Worm (Caenorhabditis elegans) whole organism, L2 larva: Measurements from ENCODE around the gene D2062.5.
"Not testable (repeated sequence)": the region's sequence is repeated elsewhere in the genome, so short reads cannot be mapped to it uniquely, and the experiment has no call there.

Experiments used
- C34F6.9 ChIP-seq: fragments of 150-350 bp; optimal IDR thresholded peaks from 2 replicates; lab custom pipeline; 2014; ENCODE audit warnings: missing biosample characterization, missing genetic modification characterization
- F13H6.1 ChIP-seq: sonication (generic microtip); optimal IDR thresholded peaks from 2 replicates; lab custom pipeline; 2016; ENCODE audit warnings: missing genetic modification characterization, missing compliant biosample characterization
- R02D3.7 ChIP-seq: fragments of 150-350 bp; optimal IDR thresholded peaks from 2 replicates; lab custom pipeline; 2014; ENCODE audit warnings: missing biosample characterization, missing genetic modification characterization
- Y55F3AM.14 ChIP-seq: fragments of 200-800 bp; sonication (Bioruptor generic); optimal IDR thresholded peaks from 2 replicates; lab custom pipeline; 2018; ENCODE audit warnings: mild to moderate bottlenecking, missing genetic modification characterization, missing compliant biosample characterization
- ZK546.5 ChIP-seq: sonication (generic microtip); optimal IDR thresholded peaks from 2 replicates; lab custom pipeline; 2017; ENCODE audit warnings: missing biosample characterization, missing genetic modification characterization
- alr-1 ChIP-seq: fragments of 150-350 bp; optimal IDR thresholded peaks from 2 replicates; lab custom pipeline; 2014; ENCODE audit warnings: missing biosample characterization, missing genetic modification characterization
- ama-1 ChIP-seq: fragments of 150-350 bp; optimal IDR thresholded peaks from 2 replicates; lab custom pipeline; 2018; ENCODE audit warnings: inconsistent platforms
- blmp-1 ChIP-seq: sonication (generic microtip); optimal IDR thresholded peaks from 2 replicates; lab custom pipeline; 2017; ENCODE audit warnings: missing genetic modification characterization, mild to moderate bottlenecking, missing compliant biosample characterization, antibody characterized with exemption, moderate library complexity; ENCODE audit not compliant: insufficient read depth
- ceh-16 ChIP-seq: fragments of 150-350 bp; optimal IDR thresholded peaks from 2 replicates; lab custom pipeline; 2014; ENCODE audit warnings: missing biosample characterization, missing genetic modification characterization
- crh-2 ChIP-seq: sonication (generic microtip); optimal IDR thresholded peaks from 2 replicates; lab custom pipeline; 2017; ENCODE audit warnings: missing biosample characterization, missing genetic modification characterization
- egl-27 ChIP-seq: sonication (generic microtip); optimal IDR thresholded peaks from 3 replicates; lab custom pipeline; 2017; ENCODE audit warnings: missing biosample characterization, missing genetic modification reagents, missing genetic modification characterization
- elt-1 ChIP-seq: fragments of 150-350 bp; optimal IDR thresholded peaks from 2 replicates; lab custom pipeline; 2014; ENCODE audit warnings: missing biosample characterization, missing genetic modification characterization
- elt-3 ChIP-seq: sonication (generic microtip); optimal IDR thresholded peaks from 2 replicates; lab custom pipeline; 2017; ENCODE audit warnings: missing biosample characterization, missing genetic modification characterization
- fos-1 ChIP-seq: fragments of 150-350 bp; optimal IDR thresholded peaks from 2 replicates; lab custom pipeline; 2014; ENCODE audit warnings: missing biosample characterization, missing genetic modification characterization
- gmeb-1 ChIP-seq: fragments of 150-350 bp; optimal IDR thresholded peaks from 2 replicates; lab custom pipeline; 2014; ENCODE audit warnings: missing biosample characterization, missing genetic modification characterization
- lin-13 ChIP-seq: fragments of 150-350 bp; optimal IDR thresholded peaks from 2 replicates; lab custom pipeline; 2014; ENCODE audit warnings: missing biosample characterization, missing genetic modification reagents, missing genetic modification characterization
- lin-39 ChIP-seq: fragments of 150-350 bp; optimal IDR thresholded peaks from 2 replicates; lab custom pipeline; 2014; ENCODE audit warnings: missing biosample characterization, missing genetic modification reagents, missing genetic modification characterization
- lsy-2 ChIP-seq, 2 experiments: fragments of 150-350 bp in 1 of 2; sonication (generic microtip) in 1 of 2; optimal IDR thresholded peaks; 2 replicates each; lab custom pipeline; 2014 to 2017; ENCODE audit warnings: missing biosample characterization in 2 of 2, missing genetic modification characterization in 2 of 2
- mab-5 ChIP-seq: fragments of 150-350 bp; optimal IDR thresholded peaks from 2 replicates; lab custom pipeline; 2014; ENCODE audit warnings: missing biosample characterization, missing genetic modification characterization
- mbf-1 ChIP-seq: sonication (generic microtip); optimal IDR thresholded peaks from 2 replicates; lab custom pipeline; 2017; ENCODE audit warnings: missing biosample characterization, missing genetic modification characterization
- mdl-1 ChIP-seq, 2 experiments: fragments of 150-350 bp in 1 of 2; sonication (generic microtip) in 1 of 2; optimal IDR thresholded peaks; 2 replicates each; lab custom pipeline; 2017; ENCODE audit warnings: missing biosample characterization in 2 of 2, missing genetic modification characterization in 2 of 2
- nhr-10 ChIP-seq: sonication (generic microtip); optimal IDR thresholded peaks from 2 replicates; lab custom pipeline; 2017; ENCODE audit warnings: missing biosample characterization, missing genetic modification characterization
- nhr-129 ChIP-seq: fragments of 150-350 bp; optimal IDR thresholded peaks from 2 replicates; lab custom pipeline; 2014; ENCODE audit warnings: missing biosample characterization, missing genetic modification characterization
- nhr-21 ChIP-seq: fragments of 150-350 bp; optimal IDR thresholded peaks from 2 replicates; lab custom pipeline; 2014; ENCODE audit warnings: missing biosample characterization, missing genetic modification characterization
- nhr-23 ChIP-seq: fragments of 150-350 bp; optimal IDR thresholded peaks from 2 replicates; lab custom pipeline; 2014; ENCODE audit warnings: missing biosample characterization, missing genetic modification reagents, missing genetic modification characterization
- nhr-25 ChIP-seq: fragments of 150-350 bp; sonication (generic microtip); optimal IDR thresholded peaks from 3 replicates; lab custom pipeline; 2014; ENCODE audit warnings: missing biosample characterization, missing genetic modification characterization
- nhr-6 ChIP-seq: fragments of 150-350 bp; optimal IDR thresholded peaks from 2 replicates; lab custom pipeline; 2014; ENCODE audit warnings: missing biosample characterization, missing genetic modification characterization
- nhr-77 ChIP-seq: fragments of 150-350 bp; optimal IDR thresholded peaks from 2 replicates; lab custom pipeline; 2014; ENCODE audit warnings: missing biosample characterization, missing genetic modification characterization
- peb-1 ChIP-seq: fragments of 150-350 bp; optimal IDR thresholded peaks from 2 replicates; lab custom pipeline; 2014; ENCODE audit warnings: missing biosample characterization, missing genetic modification characterization
- sem-4 ChIP-seq: fragments of 150-350 bp; optimal IDR thresholded peaks from 2 replicates; lab custom pipeline; 2014; ENCODE audit warnings: missing biosample characterization, missing genetic modification reagents, missing genetic modification characterization
- skn-1 ChIP-seq: sonication (generic microtip); optimal IDR thresholded peaks from 2 replicates; lab custom pipeline; 2017; ENCODE audit warnings: missing biosample characterization, missing genetic modification characterization
- sma-3 ChIP-seq: sonication (generic microtip); optimal IDR thresholded peaks from 2 replicates; lab custom pipeline; 2016; ENCODE audit warnings: missing genetic modification reagents, missing genetic modification characterization, missing compliant biosample characterization
- unc-39 ChIP-seq: fragments of 150-350 bp; optimal IDR thresholded peaks from 2 replicates; lab custom pipeline; 2014; ENCODE audit warnings: missing biosample characterization, missing genetic modification characterization
- unc-55 ChIP-seq: fragments of 150-350 bp; sonication (generic microtip); optimal IDR thresholded peaks from 3 replicates; lab custom pipeline; 2014; ENCODE audit warnings: missing biosample characterization, missing genetic modification reagents, missing genetic modification characterization
- zag-1 ChIP-seq: fragments of 150-350 bp; optimal IDR thresholded peaks from 2 replicates; lab custom pipeline; 2014; ENCODE audit warnings: missing biosample characterization, missing genetic modification characterization
- ztf-1 ChIP-seq: fragments of 200-800 bp; sonication (Bioruptor generic); conservative IDR thresholded peaks from 2 replicates; pipeline ENCODE4 v1.3.6; 2022; ENCODE audit warnings: missing genetic modification characterization, missing compliant biosample characterization
- ztf-11 ChIP-seq: sonication (generic microtip); optimal IDR thresholded peaks from 2 replicates; lab custom pipeline; 2017; ENCODE audit warnings: missing biosample characterization, missing genetic modification characterization

The D2062.5 gene

ce11 chrII:2631169-2631568 lies 8.6 kb downstream of the D2062.5 start, which contains the start of gene D2062.1:
D2062.1 (plus strand) TSS chrII:2631469.
- TF ChIP-seq nhr-77 (tag; lab: Kevin White, UChicago): no peak
- TF ChIP-seq skn-1 (tag; lab: Kevin White, UChicago): no peak
- TF ChIP-seq mbf-1 (tag; lab: Kevin White, UChicago): no peak
- no peak for TF ChIP-seq elt-1
- TF ChIP-seq sem-4 (tag; lab: Kevin White, UChicago): no peak

ce11 chrII:2637359-2637758 lies 14.8 kb downstream of the D2062.5 start, which contains the start of gene F22E5.21:
F22E5.21 (minus strand) TSS chrII:2637459.
- no peak for TF ChIP-seq nhr-25
- TF ChIP-seq sma-3 (GFP tag; lab: Kevin White, UChicago): no peak
- TF ChIP-seq alr-1 (tag; lab: Kevin White, UChicago): no peak
- TF ChIP-seq crh-2: no peak
- TF ChIP-seq zag-1 (tag; lab: Kevin White, UChicago): no peak
- no peak for TF ChIP-seq nhr-21 (tag; lab: Kevin White, UChicago)
- TF ChIP-seq ztf-11: no peak
- no peak for TF ChIP-seq lin-39 (tag; lab: Kevin White, UChicago)
- TF ChIP-seq blmp-1 (tag; lab: Kevin White, UChicago): no peak
- TF ChIP-seq peb-1: no peak

ce11 chrII:2638062-2638461 lies 15.5 kb downstream of the D2062.5 start, which contains the start of gene F22E5.9:
F22E5.9 (plus strand) TSS chrII:2638388.
- TF ChIP-seq F13H6.1 (no peak), C34F6.9 (tag; lab: Kevin White, UChicago) (peak; percentile 26), gmeb-1 (tag; lab: Kevin White, UChicago) (peak; percentile 91), ceh-16 (no peak), mab-5 (tag; lab: Kevin White, UChicago) (no peak), ZK546.5 (tag; lab: Kevin White, UChicago) (no peak), mdl-1 (tag; optimal IDR thresholded peaks at IDR 0.05; lab: Kevin White, UChicago) (no peak), peb-1 (no peak), lin-13 (no peak), unc-55 (peak; percentile 61), sma-3 (GFP tag; lab: Kevin White, UChicago) (no peak), sem-4 (tag; lab: Kevin White, UChicago) (no peak), Y55F3AM.14 (GFP tag; lab: Kevin White, UChicago) (no peak), unc-39 (no peak), ztf-11 (no peak), elt-3 (tag; lab: Kevin White, UChicago) (no peak), nhr-10 (no peak), lsy-2 (tag; optimal IDR thresholded peaks at IDR 0.05; lab: Kevin White, UChicago) (no peak), nhr-77 (tag; lab: Kevin White, UChicago) (no peak)

ce11 chrII:2639401-2640088 lies 17.0 kb downstream of the D2062.5 start, which contains the start of gene F22E5.8:
F22E5.8 (plus strand) TSS chrII:2640038.
- not testable (repeated sequence) for TF ChIP-seq ztf-1 (GFP tag; lab: Robert Waterston, UW); F13H6.1; nhr-6 (tag; lab: Kevin White, UChicago)

- TF ChIP-seq mdl-1 (tag; optimal IDR thresholded peaks at IDR 0.05; lab: Kevin White, UChicago): no peak
- no peak for TF ChIP-seq elt-3 (tag; lab: Kevin White, UChicago)
- TF ChIP-seq nhr-23 (tag; lab: Kevin White, UChicago): no peak
- TF ChIP-seq lin-39 (tag; lab: Kevin White, UChicago): no peak
- TF ChIP-seq egl-27: no peak
- no peak for TF ChIP-seq ama-1 (lab: Kevin White, UChicago)
- no peak for TF ChIP-seq R02D3.7
- TF ChIP-seq mab-5 (tag; lab: Kevin White, UChicago): no peak
- TF ChIP-seq gmeb-1 (tag; lab: Kevin White, UChicago): no peak
- TF ChIP-seq nhr-21 (tag; lab: Kevin White, UChicago): no peak
- TF ChIP-seq ceh-16: no peak
- no peak for TF ChIP-seq nhr-129 (tag; lab: Kevin White, UChicago)
- no peak for TF ChIP-seq fos-1 (tag; lab: Kevin White, UChicago)
- TF ChIP-seq nhr-6 (tag; lab: Kevin White, UChicago): no peak
- no peak for TF ChIP-seq skn-1 (tag; lab: Kevin White, UChicago)
- no peak for TF ChIP-seq C34F6.9 (tag; lab: Kevin White, UChicago)
These were observed 18.4 kb downstream of the D2062.5 start, which contains the start of gene F22E5.23 for ce11 chrII:2640982-2641381. F22E5.23 (plus strand) TSS chrII:2641282.
